Fruit fly (Drosophila melanogaster) whole organism, embryonic: ENCODE data around the gene CG10324.

Experiments
- Adf1 ChIP-seq: fragments of 200-800 bp; sonication (Bioruptor generic); IDR thresholded peaks from 2 replicates; pipeline ENCODE4 v1.3.6; 2022; ENCODE audit warnings: missing biosample characterization, missing genetic modification characterization
- B-H2 ChIP-seq: fragments of 200-800 bp; sonication (Bioruptor generic); optimal IDR thresholded peaks from 2 replicates; lab custom pipeline; 2018; ENCODE audit warnings: missing biosample characterization, mild to moderate bottlenecking, missing genetic modification characterization
- BEAF-32 ChIP-seq: fragments of 200-800 bp; sonication (Bioruptor generic); optimal IDR thresholded peaks from 3 replicates; lab custom pipeline; 2017; ENCODE audit warnings: missing biosample characterization, missing genetic modification characterization, mild to moderate bottlenecking, moderate library complexity, missing genetic modification reagents
- Bgb ChIP-seq: fragments of 200-800 bp; sonication (Bioruptor generic); IDR thresholded peaks from 2 replicates; pipeline ENCODE4 v1.3.6; 2022; ENCODE audit warnings: missing biosample characterization, missing genetic modification characterization; ENCODE audit not compliant: partially characterized antibody
- CG10209 ChIP-seq: fragments of 200-800 bp; sonication (Bioruptor generic); optimal IDR thresholded peaks from 3 replicates; lab custom pipeline; 2017; ENCODE audit warnings: missing biosample characterization, mild to moderate bottlenecking, missing genetic modification characterization, missing genetic modification reagents
- CG12299 ChIP-seq: fragments of 200-800 bp; sonication (Bioruptor generic); optimal IDR thresholded peaks from 2 replicates; lab custom pipeline; 2018; ENCODE audit warnings: missing biosample characterization, mild to moderate bottlenecking, missing genetic modification characterization
- CG12769 ChIP-seq: fragments of 200-800 bp; sonication (Bioruptor generic); optimal IDR thresholded peaks from 2 replicates; lab custom pipeline; 2019; ENCODE audit warnings: missing biosample characterization, mild to moderate bottlenecking, missing genetic modification characterization, moderate library complexity
- CG15601 ChIP-seq: fragments of 200-800 bp; sonication (Bioruptor generic); optimal IDR thresholded peaks from 3 replicates; lab custom pipeline; 2019; ENCODE audit warnings: missing biosample characterization, mild to moderate bottlenecking, missing genetic modification characterization, moderate library complexity
- CG15696 ChIP-seq: fragments of 200-800 bp; sonication (Bioruptor generic); optimal IDR thresholded peaks from 2 replicates; lab custom pipeline; 2019; ENCODE audit warnings: missing biosample characterization, mild to moderate bottlenecking, missing genetic modification characterization, moderate library complexity
- CG1602 ChIP-seq: fragments of 200-800 bp; sonication (Bioruptor generic); optimal IDR thresholded peaks from 3 replicates; lab custom pipeline; 2016; ENCODE audit warnings: missing biosample characterization, missing genetic modification characterization
- CG17361 ChIP-seq: fragments of 200-800 bp; sonication (Bioruptor generic); IDR thresholded peaks from 3 replicates; pipeline ENCODE4 v1.3.6; 2022; ENCODE audit warnings: missing biosample characterization, missing genetic modification characterization
- CG4282 ChIP-seq: fragments of 200-800 bp; sonication (Bioruptor generic); optimal IDR thresholded peaks from 2 replicates; lab custom pipeline; 2016; ENCODE audit warnings: missing biosample characterization, missing genetic modification characterization
- CG4820 ChIP-seq: fragments of 200-800 bp; sonication (Bioruptor generic); optimal IDR thresholded peaks from 3 replicates; lab custom pipeline; 2016; ENCODE audit warnings: missing biosample characterization, missing genetic modification characterization
- CG6854 ChIP-seq: fragments of 200-800 bp; sonication (Bioruptor generic); optimal IDR thresholded peaks from 3 replicates; lab custom pipeline; 2017; ENCODE audit warnings: missing biosample characterization, mild to moderate bottlenecking, missing genetic modification characterization
- CG8089 ChIP-seq: fragments of 200-800 bp; sonication (Bioruptor generic); optimal IDR thresholded peaks from 3 replicates; lab custom pipeline; 2016; ENCODE audit warnings: missing biosample characterization, missing genetic modification characterization
- CG9215 ChIP-seq: fragments of 200-800 bp; sonication (Bioruptor generic); IDR thresholded peaks from 2 replicates; pipeline ENCODE4 v1.3.6; 2022; ENCODE audit warnings: missing biosample characterization, missing genetic modification characterization
- CG9797 ChIP-seq: fragments of 200-800 bp; sonication (Bioruptor generic); optimal IDR thresholded peaks from 3 replicates; lab custom pipeline; 2018; ENCODE audit warnings: missing biosample characterization, mild to moderate bottlenecking, missing genetic modification characterization
- CkIIα-i1 ChIP-seq: fragments of 200-800 bp; sonication (Bioruptor generic); IDR thresholded peaks from 2 replicates; pipeline ENCODE4 v1.3.6; 2022; ENCODE audit warnings: missing biosample characterization, missing genetic modification characterization
- Dip2 ChIP-seq: fragments of 200-800 bp; sonication (Bioruptor generic); IDR thresholded peaks from 2 replicates; pipeline ENCODE4 v1.3.6; 2022; ENCODE audit warnings: missing biosample characterization, missing genetic modification characterization
- E2f2 ChIP-seq: fragments of 200-800 bp; sonication (Bioruptor generic); IDR thresholded peaks from 2 replicates; pipeline ENCODE4 v1.3.6; 2022; ENCODE audit warnings: missing biosample characterization, missing genetic modification characterization
- Fer2 ChIP-seq: fragments of 200-800 bp; sonication (Bioruptor generic); optimal IDR thresholded peaks from 2 replicates; lab custom pipeline; 2018; ENCODE audit warnings: missing biosample characterization, mild to moderate bottlenecking, missing genetic modification characterization, moderate library complexity
- Gug ChIP-seq: fragments of 200-800 bp; sonication (Bioruptor generic); IDR thresholded peaks from 4 replicates; pipeline ENCODE4 v1.3.6; 2022; ENCODE audit warnings: missing biosample characterization, missing genetic modification characterization
- Hey ChIP-seq: fragments of 200-800 bp; sonication (Bioruptor generic); optimal IDR thresholded peaks from 3 replicates; lab custom pipeline; 2018; ENCODE audit warnings: missing biosample characterization, mild to moderate bottlenecking, missing genetic modification characterization
- Hmr ChIP-seq: fragments of 200-800 bp; sonication (Bioruptor generic); optimal IDR thresholded peaks from 3 replicates; lab custom pipeline; 2017; ENCODE audit warnings: mild to moderate bottlenecking, missing biosample characterization, missing genetic modification reagents, missing genetic modification characterization
- Oli ChIP-seq: fragments of 200-800 bp; sonication (Bioruptor generic); optimal IDR thresholded peaks from 2 replicates; lab custom pipeline; 2018; ENCODE audit warnings: missing biosample characterization, mild to moderate bottlenecking, missing genetic modification characterization, moderate library complexity
- Optix ChIP-seq: fragments of 200-800 bp; sonication (Bioruptor generic); IDR thresholded peaks from 3 replicates; pipeline ENCODE4 v1.3.6; 2022; ENCODE audit warnings: missing biosample characterization, missing genetic modification characterization
- Pdp1 ChIP-seq, 2 experiments: fragments of 200-800 bp; sonication (Bioruptor generic); optimal IDR thresholded peaks; 3 replicates each; lab custom pipeline; 2016; ENCODE audit warnings: missing biosample characterization in 2 of 2, missing genetic modification characterization in 2 of 2, mild to moderate bottlenecking in 1 of 2, moderate library complexity in 1 of 2
- Rfx ChIP-seq: fragments of 200-800 bp; sonication (Bioruptor generic); IDR thresholded peaks from 2 replicates; pipeline ENCODE4 v1.3.6; 2022; ENCODE audit warnings: missing biosample characterization, missing genetic modification characterization
- Sin3A ChIP-seq: fragments of >200 bp; optimal IDR thresholded peaks from 2 replicates; lab custom pipeline; 2018
- Sry-δ ChIP-seq: fragments of 200-800 bp; sonication (Bioruptor generic); optimal IDR thresholded peaks from 2 replicates; lab custom pipeline; 2016; ENCODE audit warnings: missing biosample characterization, missing genetic modification characterization
- dati ChIP-seq: fragments of 200-800 bp; sonication (Bioruptor generic); IDR thresholded peaks from 2 replicates; pipeline ENCODE4 v1.3.6; 2022; ENCODE audit warnings: missing biosample characterization, missing genetic modification characterization
- dm ChIP-seq: fragments of 200-800 bp; sonication (Bioruptor generic); optimal IDR thresholded peaks from 3 replicates; lab custom pipeline; 2016; ENCODE audit warnings: missing biosample characterization, missing genetic modification characterization
- dpn ChIP-seq, 2 experiments: fragments of 200-800 bp; sonication (Bioruptor generic); optimal IDR thresholded peaks; 3 replicates each; lab custom pipeline; 2016; ENCODE audit warnings: missing biosample characterization in 2 of 2, missing genetic modification characterization in 2 of 2
- gsb ChIP-seq: fragments of 200-800 bp; sonication (Bioruptor generic); IDR thresholded peaks from 2 replicates; pipeline ENCODE4 v1.3.6; 2022; ENCODE audit warnings: missing biosample characterization, missing genetic modification characterization
- ham ChIP-seq: fragments of 200-800 bp; sonication (Bioruptor generic); IDR thresholded peaks from 2 replicates; pipeline ENCODE4 v1.3.6; 2022; ENCODE audit warnings: missing biosample characterization, missing genetic modification characterization
- hbn ChIP-seq: fragments of 200-800 bp; sonication (Bioruptor generic); IDR thresholded peaks from 2 replicates; pipeline ENCODE4 v1.3.6; 2022; ENCODE audit warnings: missing biosample characterization, missing genetic modification characterization; ENCODE audit not compliant: partially characterized antibody
- her ChIP-seq: fragments of 200-800 bp; sonication (Bioruptor generic); optimal IDR thresholded peaks from 2 replicates; lab custom pipeline; 2016; ENCODE audit warnings: missing biosample characterization, missing genetic modification characterization
- knrl ChIP-seq: fragments of 200-800 bp; sonication (Bioruptor generic); IDR thresholded peaks from 3 replicates; pipeline ENCODE4 v1.3.6; 2022; ENCODE audit warnings: missing biosample characterization, missing genetic modification characterization; ENCODE audit not compliant: partially characterized antibody
- nom ChIP-seq: fragments of 200-800 bp; sonication (Bioruptor generic); optimal IDR thresholded peaks from 2 replicates; lab custom pipeline; 2017; ENCODE audit warnings: missing biosample characterization, missing genetic modification characterization, mild to moderate bottlenecking, moderate library complexity, missing genetic modification reagents
- sens ChIP-seq: fragments of 200-800 bp; sonication (Bioruptor generic); peaks from one replicate; lab custom pipeline; 2016; ENCODE audit warnings: missing biosample characterization, missing genetic modification characterization
- sr ChIP-seq: fragments of 200-800 bp; sonication (Bioruptor generic); IDR thresholded peaks from 3 replicates; pipeline ENCODE4 v1.3.6; 2022; ENCODE audit warnings: missing biosample characterization, missing genetic modification characterization
- stc ChIP-seq: fragments of 200-800 bp; sonication (Bioruptor generic); IDR thresholded peaks from 2 replicates; pipeline ENCODE4 v1.3.6; 2022; ENCODE audit warnings: missing biosample characterization, missing genetic modification characterization
- stwl ChIP-seq: fragments of 200-800 bp; sonication (Bioruptor generic); optimal IDR thresholded peaks from 3 replicates; lab custom pipeline; 2018; ENCODE audit warnings: missing biosample characterization, mild to moderate bottlenecking, missing genetic modification characterization, moderate library complexity
- toy ChIP-seq: fragments of 200-800 bp; sonication (Bioruptor generic); IDR thresholded peaks from 2 replicates; pipeline ENCODE4 v1.3.6; 2022; ENCODE audit warnings: missing biosample characterization, missing genetic modification characterization
- tx ChIP-seq: fragments of 200-800 bp; sonication (Bioruptor generic); optimal IDR thresholded peaks from 2 replicates; lab custom pipeline; 2016; ENCODE audit warnings: missing biosample characterization, missing genetic modification characterization
- unc-4 ChIP-seq: fragments of 200-800 bp; sonication (Bioruptor generic); IDR thresholded peaks from 2 replicates; pipeline ENCODE4 v1.3.6; 2022; ENCODE audit warnings: missing biosample characterization, missing genetic modification characterization; ENCODE audit not compliant: partially characterized antibody
- vnd ChIP-seq: fragments of 200-800 bp; sonication (Bioruptor generic); IDR thresholded peaks from 3 replicates; pipeline ENCODE4 v1.3.6; 2022; ENCODE audit warnings: missing biosample characterization, missing genetic modification characterization; ENCODE audit not compliant: partially characterized antibody
- vvl ChIP-seq: fragments of 200-800 bp; sonication (Bioruptor generic); IDR thresholded peaks from 2 replicates; pipeline ENCODE4 v1.3.6; 2022; ENCODE audit warnings: missing biosample characterization, missing genetic modification characterization
- zf30C ChIP-seq: fragments of 200-800 bp; sonication (Bioruptor generic); optimal IDR thresholded peaks from 3 replicates; lab custom pipeline; 2018; ENCODE audit warnings: missing biosample characterization, mild to moderate bottlenecking, missing genetic modification characterization

The CG10324 gene

DNA sequence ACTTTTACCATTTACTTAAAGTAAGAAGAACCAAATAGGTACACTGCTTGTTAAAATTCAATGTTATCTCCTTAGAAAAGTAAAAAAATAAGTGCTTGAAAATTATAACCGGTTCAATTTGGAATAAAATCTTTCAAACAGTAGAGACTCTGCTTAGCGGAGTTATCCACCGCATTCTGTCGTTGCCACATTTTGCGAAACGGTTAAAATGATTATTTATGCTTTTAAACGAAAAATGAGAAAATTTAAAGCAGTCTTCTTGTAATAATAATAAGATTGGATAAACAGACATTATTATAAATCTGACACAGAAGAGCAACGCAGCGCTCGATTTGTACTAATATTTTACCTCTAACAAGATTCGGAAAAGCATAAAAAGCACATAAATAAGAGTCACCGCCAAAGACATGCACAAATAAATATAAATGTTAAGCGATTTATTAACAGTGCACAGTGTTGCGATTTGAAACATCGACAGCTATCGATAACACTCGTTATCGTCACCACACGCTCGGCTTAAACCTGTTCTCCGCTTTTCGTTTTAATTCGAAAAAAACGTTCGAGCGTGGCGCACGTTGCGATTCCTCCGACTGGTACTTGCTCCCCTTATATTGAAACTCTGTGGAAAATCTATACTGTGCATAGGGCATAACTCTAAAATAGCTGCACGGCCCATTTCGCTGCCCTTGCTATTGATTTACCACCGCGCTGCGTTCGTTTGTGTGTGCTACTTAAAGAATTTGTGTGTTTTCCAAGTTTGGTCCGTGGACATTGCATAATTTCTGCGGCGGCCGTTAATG lies 21.9 kb downstream of the CG10324 start, which contains the start of gene Fas1 (continued):
- TF ChIP-seq hbn (peak; percentile 40; the same call in 1 of the 2 replicates), Hey (tag; lab: Kevin White, UChicago) (no peak), sens (GFP tag; lab: Kevin White, UChicago) (peak; percentile 27), zf30C (GFP tag; lab: Kevin White, UChicago) (peak; percentile 41), CG10209 (GFP tag; lab: Kevin White, UChicago) (no peak), Fer2 (no peak), CG8089 (GFP tag; lab: Kevin White, UChicago) (peak; percentile 15), CG9797 (GFP tag; lab: Kevin White, UChicago) (peak; percentile 34), CG6854 (peak; percentile 40), Adf1 (GFP tag; lab: Robert Waterston, UW) (0 out of 2 replicates have a peak, but pooled peaks have one; percentile 11), tx (no peak), gsb (GFP tag; lab: Robert Waterston, UW) (no peak), Dip2 (GFP tag; lab: Robert Waterston, UW) (no peak), toy (GFP tag; lab: Robert Waterston, UW) (no peak), Sry-δ (GFP tag; lab: Kevin White, UChicago) (peak; percentile 57), CG4282 (GFP tag; lab: Kevin White, UChicago) (no peak), nom (GFP tag; lab: Kevin White, UChicago) (peak; percentile 20), dati (GFP tag; lab: Robert Waterston, UW) (no peak), Hmr (GFP tag; lab: Kevin White, UChicago) (peak; percentile 41), Pdp1 (GFP tag; optimal IDR thresholded peaks at IDR 0.05; lab: Kevin White, UChicago) (peak in 1 of 2 experiments; percentile 83), her (GFP tag; lab: Kevin White, UChicago) (no peak), Bgb (GFP tag; lab: Robert Waterston, UW) (peak; percentile 71), Oli (no peak), Rfx (peak; percentile 52; the same call in 1 of the 2 replicates), unc-4 (GFP tag; lab: Robert Waterston, UW) (peak; percentile 74), Optix (GFP tag; lab: Robert Waterston, UW) (0 out of 3 replicates have a peak, but pooled peaks have one; percentile 15), CG12299 (tag; lab: Kevin White, UChicago) (peak; percentile 13), CG4820 (GFP tag; lab: Kevin White, UChicago) (no peak), CG15601 (peak; percentile 45), dpn (GFP tag; optimal IDR thresholded peaks at IDR 0.05; lab: Kevin White, UChicago) (no peak), Sin3A (lab: Kevin White, UChicago) (peak; percentile 50), stc (GFP tag; lab: Robert Waterston, UW) (peak; percentile 9; the same call in 1 of the 2 replicates), BEAF-32 (GFP tag; lab: Kevin White, UChicago) (peak; percentile 76), knrl (GFP tag; lab: Robert Waterston, UW) (peak; percentile 52; the same call in 1 of the 3 replicates), CG9215 (no peak), E2f2 (GFP tag; lab: Robert Waterston, UW) (peak; percentile 78), vvl (GFP tag; lab: Robert Waterston, UW) (peak; percentile 61), CG1602 (GFP tag; lab: Kevin White, UChicago) (no peak), stwl (tag; lab: Kevin White, UChicago) (peak; percentile 89), dm (GFP tag; lab: Kevin White, UChicago) (peak; percentile 30), CG17361 (GFP tag; lab: Robert Waterston, UW) (no peak), CkIIα-i1 (no peak), Gug (no peak), CG12769 (tag; lab: Kevin White, UChicago) (no peak), B-H2 (GFP tag; lab: Kevin White, UChicago) (no peak), sr (GFP tag; lab: Robert Waterston, UW) (0 out of 3 replicates have a peak, but pooled peaks have one; percentile 4), vnd (GFP tag; lab: Robert Waterston, UW) (no peak; the same call in 2 of the 3 replicates), ham (GFP tag; lab: Robert Waterston, UW) (no peak), CG15696 (tag; lab: Kevin White, UChicago) (no peak)
